Fruit fly (Drosophila melanogaster): ENCODE measurements around the gene CG45012.

CG45012 gene

DNA sequence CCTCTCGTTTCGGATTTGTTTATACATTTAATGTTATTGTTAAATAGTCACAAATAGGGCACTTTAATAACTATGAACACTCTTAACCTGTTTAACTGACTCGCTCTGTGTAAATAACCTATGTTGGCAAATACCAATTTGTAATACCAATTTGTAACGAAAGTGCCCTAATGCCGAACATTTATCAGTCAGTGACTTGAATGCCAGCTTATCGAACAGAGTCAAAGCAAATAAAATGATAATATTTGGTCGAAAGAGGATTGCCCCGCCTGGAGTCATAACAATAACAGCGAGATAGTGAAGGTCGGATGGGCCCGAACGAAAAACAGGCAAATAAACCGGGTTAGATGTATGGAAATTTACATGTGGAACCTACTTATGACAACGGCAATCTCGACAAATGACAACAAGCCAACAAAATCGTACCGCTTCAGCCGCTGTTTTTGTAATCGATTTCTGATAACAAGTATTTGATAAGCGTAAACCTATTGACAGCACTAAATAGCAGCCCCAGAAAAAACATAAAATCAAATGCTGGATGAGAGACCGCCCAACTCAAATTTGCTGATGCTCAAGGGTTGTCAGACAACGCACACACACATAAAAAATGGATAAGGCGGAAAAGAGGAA lies 10.9 kb downstream of the CG45012 start (continued):
- TF ChIP-seq Adf1 (GFP tag; IDR thresholded peaks at IDR 0.05) (no peak), wdn (GFP tag; IDR thresholded peaks at IDR 0.05) (no peak), CG1602 (GFP tag; optimal IDR thresholded peaks at IDR 0.05) (no peak), Gsc (GFP tag; IDR thresholded peaks at IDR 0.05) (no peak), mirr (GFP tag; optimal IDR thresholded peaks at IDR 0.05) (peak; percentile 92), CG31441 (GFP tag; IDR thresholded peaks at IDR 0.05) (no peak), Nf-YA (GFP tag; IDR thresholded peaks at IDR 0.05) (peak; percentile 30; the same call in 1 of the 2 replicates), otp (GFP tag; IDR thresholded peaks at IDR 0.05) (no peak), CG18599 (GFP tag; optimal IDR thresholded peaks at IDR 0.05) (no peak), tup (GFP tag; optimal IDR thresholded peaks at IDR 0.05) (no peak), sens (GFP tag) (peak; percentile 49), CG12219 (GFP tag; optimal IDR thresholded peaks at IDR 0.05) (no peak), CG32772 (GFP tag; IDR thresholded peaks at IDR 0.05) (no peak), abd-A (tag; optimal IDR thresholded peaks at IDR 0.05) (peak; percentile 13), gt (GFP tag; IDR thresholded peaks at IDR 0.05) (no peak), dpn (GFP tag; optimal IDR thresholded peaks at IDR 0.05) (no peak), ham (GFP tag; IDR thresholded peaks at IDR 0.05) (no peak), stc (GFP tag; IDR thresholded peaks at IDR 0.05) (no peak), CG14014 (GFP tag; IDR thresholded peaks at IDR 0.05) (peak; percentile 29; the same call in 1 of the 2 replicates), sqz (GFP tag; optimal IDR thresholded peaks at IDR 0.05) (no peak), sima (GFP tag; optimal IDR thresholded peaks at IDR 0.05) (no peak), CG3407 (GFP tag; optimal IDR thresholded peaks at IDR 0.05) (no peak), CG10366 (GFP tag; IDR thresholded peaks at IDR 0.05) (no peak), sd (tag; optimal IDR thresholded peaks at IDR 0.05) (peak; percentile 30), CG18619 (GFP tag; optimal IDR thresholded peaks at IDR 0.05) (peak; percentile 32), CG33557 (GFP tag; optimal IDR thresholded peaks at IDR 0.05) (no peak), CG4820 (GFP tag; optimal IDR thresholded peaks at IDR 0.05) (no peak), Ptx1 (GFP tag; IDR thresholded peaks at IDR 0.05) (0 out of 2 replicates have a peak, but pooled peaks have one; percentile 13), sug (tag; optimal IDR thresholded peaks at IDR 0.05) (peak; percentile 46), B-H1 (GFP tag; IDR thresholded peaks at IDR 0.05) (no peak), CG2678 (tag; optimal IDR thresholded peaks at IDR 0.05) (peak; percentile 43), tgo (GFP tag; IDR thresholded peaks at IDR 0.05) (no peak), CG15696 (tag; optimal IDR thresholded peaks at IDR 0.05) (no peak), CG7987 (GFP tag; optimal IDR thresholded peaks at IDR 0.05) (peak; percentile 33), crc (GFP tag; optimal IDR thresholded peaks at IDR 0.05) (no peak), CG17385 (GFP tag; optimal IDR thresholded peaks at IDR 0.05) (peak; percentile 9), Atf3 (GFP tag; optimal IDR thresholded peaks at IDR 0.05) (no peak), CG5245 (GFP tag; optimal IDR thresholded peaks at IDR 0.05) (no peak), bbx (GFP tag; IDR thresholded peaks at IDR 0.05; ENCODE audit: partially characterized antibody) (no peak), phol (tag; optimal IDR thresholded peaks at IDR 0.05) (no peak), unc-4 (GFP tag; IDR thresholded peaks at IDR 0.05; ENCODE audit: partially characterized antibody) (no peak), ERR (GFP tag; optimal IDR thresholded peaks at IDR 0.05) (no peak), yki (optimal IDR thresholded peaks at IDR 0.05) (no peak), dm (GFP tag; optimal IDR thresholded peaks at IDR 0.05) (no peak), Sox100B (GFP tag; optimal IDR thresholded peaks at IDR 0.05) (peak; percentile 14), Med (GFP tag) (peak; percentile 81), CG12155 (GFP tag; optimal IDR thresholded peaks at IDR 0.05) (no peak), CG15073 (GFP tag; optimal IDR thresholded peaks at IDR 0.05) (no peak), CG1233 (GFP tag; optimal IDR thresholded peaks at IDR 0.05) (no peak), CG13296 (GFP tag; optimal IDR thresholded peaks at IDR 0.05) (peak; percentile 29), dimm (GFP tag; IDR thresholded peaks at IDR 0.05) (no peak), ATbp (GFP tag; optimal IDR thresholded peaks at IDR 0.05) (peak; percentile 46)

All from whole organism, embryonic.